Worm (Caenorhabditis elegans) whole organism, mixed stage, embryonic: ENCODE results near the gene stdh-3.
A peak's percentile ranks its signal among the peaks of the same experiment; 100 is the strongest.
"Not testable (repeated sequence)": the region's sequence is repeated elsewhere in the genome, so short reads cannot be mapped to it uniquely, and the experiment has no call there.

Experiments
- bed-3 ChIP-seq: fragments of 200-800 bp; sonication (Bioruptor generic); optimal IDR thresholded peaks from 3 replicates; lab custom pipeline; 2018; ENCODE audit warnings: mild to moderate bottlenecking, missing genetic modification characterization, moderate library complexity, missing compliant biosample characterization
- blmp-1 ChIP-seq: fragments of 150-350 bp; optimal IDR thresholded peaks from 2 replicates; lab custom pipeline; 2014; ENCODE audit warnings: missing biosample characterization, missing genetic modification characterization
- ceh-43 ChIP-seq: fragments of 200-800 bp; sonication (Bioruptor generic); optimal IDR thresholded peaks from 2 replicates; lab custom pipeline; 2018; ENCODE audit warnings: mild to moderate bottlenecking, missing genetic modification characterization, moderate library complexity, missing compliant biosample characterization
- elt-1 ChIP-seq: sonication (generic microtip); optimal IDR thresholded peaks from 2 replicates; lab custom pipeline; 2017; ENCODE audit warnings: missing genetic modification characterization, mild to moderate bottlenecking, missing compliant biosample characterization, antibody characterized with exemption, moderate library complexity, borderline replicate concordance; ENCODE audit not compliant: insufficient read depth
- elt-3 ChIP-seq: fragments of 150-350 bp; optimal IDR thresholded peaks from 2 replicates; lab custom pipeline; 2014; ENCODE audit warnings: missing biosample characterization, missing genetic modification characterization
- mep-1 ChIP-seq: fragments of 150-350 bp; optimal IDR thresholded peaks from 2 replicates; lab custom pipeline; 2017; ENCODE audit warnings: missing biosample characterization, missing genetic modification reagents, missing genetic modification characterization, inconsistent platforms
- nhr-2 ChIP-seq: fragments of 150-350 bp; optimal IDR thresholded peaks from 2 replicates; lab custom pipeline; 2014; ENCODE audit warnings: missing biosample characterization, missing genetic modification characterization
- nhr-237 ChIP-seq: fragments of 150-350 bp; optimal IDR thresholded peaks from 2 replicates; lab custom pipeline; 2014; ENCODE audit warnings: missing biosample characterization, missing genetic modification characterization
- unc-62 ChIP-seq: fragments of 150-350 bp; optimal IDR thresholded peaks from 2 replicates; lab custom pipeline; 2014; ENCODE audit warnings: missing biosample characterization, missing genetic modification reagents, missing genetic modification characterization

DNA sequence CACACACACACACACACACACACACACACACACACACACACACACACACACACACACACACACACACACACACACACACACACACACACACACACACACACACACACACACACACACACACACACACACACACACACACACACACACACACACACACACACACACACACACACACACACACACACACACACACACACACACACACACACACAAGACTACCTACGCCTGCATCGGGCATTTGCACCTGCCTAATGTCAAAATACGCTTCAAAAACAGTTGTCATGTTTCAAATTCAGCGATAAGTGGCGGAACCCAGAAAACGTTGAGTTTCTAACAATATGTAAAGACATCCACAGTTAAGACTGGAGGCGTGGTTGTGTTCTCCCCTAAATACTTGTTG lies 35.5 kb upstream of the stdh-3 start:
- not testable (repeated sequence) for TF ChIP-seq unc-62; blmp-1 (tag; lab: Kevin White, UChicago); nhr-237 (tag; lab: Kevin White, UChicago); bed-3 (GFP tag; lab: Kevin White, UChicago); mep-1 (tag; lab: Kevin White, UChicago); nhr-2 (tag; lab: Kevin White, UChicago); elt-1 (tag; lab: Kevin White, UChicago); elt-3 (tag; lab: Kevin White, UChicago)
- peak; percentile 5 for TF ChIP-seq ceh-43 (GFP tag; lab: Kevin White, UChicago)
